Worm (Caenorhabditis elegans): ENCODE measurements around the gene W05H9.2.
A peak's percentile ranks its signal among the peaks of the same experiment; 100 is the strongest.

W05H9.2 gene

ce11 chrX:6296402-6296844, 29.6 kb downstream of the W05H9.2 start (continued):
- TF ChIP-seq pat-9 (tag; optimal IDR thresholded peaks at IDR 0.05) (peak; percentile 75), nhr-232 (tag; optimal IDR thresholded peaks at IDR 0.05) (no peak), elt-4 (tag; optimal IDR thresholded peaks at IDR 0.05) (no peak), fkh-10 (GFP tag; optimal IDR thresholded peaks at IDR 0.05) (peak; percentile 87), dve-1 (tag; optimal IDR thresholded peaks at IDR 0.05) (peak; percentile 98), sox-4 (tag; optimal IDR thresholded peaks at IDR 0.05) (peak; percentile 69), ama-1 (optimal IDR thresholded peaks at IDR 0.05) (no peak), mec-3 (tag; optimal IDR thresholded peaks at IDR 0.05; ENCODE audit: borderline replicate concordance) (peak; percentile 67), lin-11 (tag; optimal IDR thresholded peaks at IDR 0.05) (peak; percentile 53), npax-4 (tag; optimal IDR thresholded peaks at IDR 0.05) (peak; percentile 30), dmd-4 (tag; optimal IDR thresholded peaks at IDR 0.05; ENCODE audit: borderline replicate concordance) (peak; percentile 78), ceh-9 (tag; optimal IDR thresholded peaks at IDR 0.05) (no peak), ttx-3 (tag; optimal IDR thresholded peaks at IDR 0.05) (peak; percentile 72), hlh-13 (GFP tag; optimal IDR thresholded peaks at IDR 0.05) (peak; percentile 37), ceh-24 (tag; optimal IDR thresholded peaks at IDR 0.05) (no peak), T23F11.4 (GFP tag; optimal IDR thresholded peaks at IDR 0.05) (peak; percentile 68), ahr-1 (tag; optimal IDR thresholded peaks at IDR 0.05) (peak; percentile 61), ceh-30 (tag; optimal IDR thresholded peaks at IDR 0.05) (peak; percentile 94), fax-1 (tag; optimal IDR thresholded peaks at IDR 0.05) (peak; percentile 66), ceh-48 (tag; optimal IDR thresholded peaks at IDR 0.05) (peak; percentile 97), pha-2 (tag; optimal IDR thresholded peaks at IDR 0.05) (peak; percentile 6), nhr-11 (tag; optimal IDR thresholded peaks at IDR 0.05) (peak; percentile 74), ceh-18 (tag; optimal IDR thresholded peaks at IDR 0.05) (peak; percentile 100), ceh-19 (GFP tag; optimal IDR thresholded peaks at IDR 0.05) (peak; percentile 52), C08G9.2 (tag; optimal IDR thresholded peaks at IDR 0.05) (peak; percentile 78), tbx-7 (tag; optimal IDR thresholded peaks at IDR 0.05) (peak; percentile 70), pqm-1 (tag; optimal IDR thresholded peaks at IDR 0.05) (peak; percentile 91), sdc-2 (tag; optimal IDR thresholded peaks at IDR 0.05) (peak; percentile 100), K02D7.2 (tag; optimal IDR thresholded peaks at IDR 0.05) (no peak), elt-2 (tag; optimal IDR thresholded peaks at IDR 0.05) (peak; percentile 80), F13H6.1 (tag; optimal IDR thresholded peaks at IDR 0.05) (peak; percentile 73), syd-9 (tag; optimal IDR thresholded peaks at IDR 0.05) (peak; percentile 70), lim-6 (tag; optimal IDR thresholded peaks at IDR 0.05) (peak; percentile 51), ceh-14 (tag; optimal IDR thresholded peaks at IDR 0.05) (peak; percentile 92), ztf-16 (tag; optimal IDR thresholded peaks at IDR 0.05) (peak; percentile 97), hlh-8 (tag; optimal IDR thresholded peaks at IDR 0.05) (peak; percentile 64), hlh-15 (tag; optimal IDR thresholded peaks at IDR 0.05) (peak; percentile 54), unc-86 (tag; optimal IDR thresholded peaks at IDR 0.05) (peak; percentile 89), zip-5 (tag; optimal IDR thresholded peaks at IDR 0.05) (no peak), gmeb-2 (tag; optimal IDR thresholded peaks at IDR 0.05) (peak; percentile 48), hlh-30 (tag; optimal IDR thresholded peaks at IDR 0.05; ENCODE audit: insufficient read depth) (peak; percentile 78), unc-55 (GFP tag; optimal IDR thresholded peaks at IDR 0.05) (peak; percentile 27), ceh-34 (tag; optimal IDR thresholded peaks at IDR 0.05) (peak; percentile 93), tbx-2 (tag; optimal IDR thresholded peaks at IDR 0.05) (peak; percentile 96), pag-3 (tag; optimal IDR thresholded peaks at IDR 0.05; ENCODE audit: borderline replicate concordance) (no peak), madf-2 (tag; optimal IDR thresholded peaks at IDR 0.05) (peak; percentile 83), eyg-1 (tag; optimal IDR thresholded peaks at IDR 0.05) (peak; percentile 79), ref-2 (tag; optimal IDR thresholded peaks at IDR 0.05) (peak; percentile 97)

All from whole organism, late embryonic.